Fruit fly (Drosophila melanogaster) whole organism, wandering third instar larva: ENCODE data around the gene CG7988.

Experiments used
- Hr78 ChIP-seq: fragments of >200 bp; optimal IDR thresholded peaks from 2 replicates; lab custom pipeline; 2017; ENCODE audit warnings: missing biosample characterization, missing genetic modification characterization
- Hr83 ChIP-seq: fragments of 200-300 bp; sonication (Bioruptor generic); optimal IDR thresholded peaks from 2 replicates; lab custom pipeline; 2016; ENCODE audit warnings: missing biosample characterization, mild to moderate bottlenecking, missing genetic modification characterization, moderate library complexity; ENCODE audit not compliant: poor library complexity, severe bottlenecking
- N ChIP-seq: fragments of >200 bp; optimal IDR thresholded peaks from 2 replicates; lab custom pipeline; 2018; ENCODE audit warnings: missing biosample characterization, missing external identifiers, missing genetic modification characterization
- OdsH ChIP-seq: fragments of 200-800 bp; sonication (Bioruptor generic); optimal IDR thresholded peaks from 2 replicates; lab custom pipeline; 2016; ENCODE audit warnings: missing biosample characterization, mild to moderate bottlenecking, missing genetic modification characterization
- Rel ChIP-seq, 2 experiments: fragments of 200-800 bp; sonication (Bioruptor generic) in 1 of 2; optimal IDR thresholded peaks; 2 replicates in 1 of 2; 3 replicates in 1 of 2; lab custom pipeline; 2016 to 2019; ENCODE audit warnings: mild to moderate bottlenecking in 2 of 2, missing biosample characterization in 2 of 2, missing genetic modification characterization in 2 of 2, moderate library complexity in 1 of 2
- lola ChIP-seq: fragments of >200 bp; optimal IDR thresholded peaks from 2 replicates; lab custom pipeline; 2017; ENCODE audit warnings: missing biosample characterization, missing genetic modification characterization
- psq ChIP-seq: fragments of 200-800 bp; sonication (Bioruptor generic); optimal IDR thresholded peaks from 3 replicates; lab custom pipeline; 2017; ENCODE audit warnings: missing biosample characterization, mild to moderate bottlenecking, missing genetic modification characterization, moderate library complexity
- sage ChIP-seq: fragments of 200-800 bp; sonication (Bioruptor generic); optimal IDR thresholded peaks from 2 replicates; lab custom pipeline; 2016; ENCODE audit warnings: missing biosample characterization, mild to moderate bottlenecking, missing genetic modification characterization
- sv ChIP-seq: fragments of 200-800 bp; sonication (Bioruptor generic); optimal IDR thresholded peaks from 3 replicates; lab custom pipeline; 2016; ENCODE audit warnings: missing biosample characterization, missing genetic modification characterization

- TF ChIP-seq Hr83, result peak; percentile 16
- TF ChIP-seq Rel (GFP tag; optimal IDR thresholded peaks at IDR 0.05; lab: Kevin White, UChicago), result no peak
- TF ChIP-seq Rel (tag; optimal IDR thresholded peaks at IDR 0.05; lab: Kevin White, UChicago), result peak; percentile 10
- no peak for TF ChIP-seq lola (GFP tag; lab: Kevin White, UChicago)
- peak; percentile 22 for TF ChIP-seq psq
- no peak for TF ChIP-seq sv (GFP tag; lab: Kevin White, UChicago)
- no peak for TF ChIP-seq Hr78 (GFP tag; lab: Kevin White, UChicago)
- TF ChIP-seq sage (GFP tag; lab: Kevin White, UChicago), result no peak
- TF ChIP-seq N, result peak; percentile 69
- TF ChIP-seq OdsH (GFP tag; lab: Kevin White, UChicago), result no peak
These were observed 28.9 kb downstream of the CG7988 start for dm6 chr3R:18249268-18249667.
